Worm (Caenorhabditis elegans): ENCODE results near the gene nhx-6.

DNA sequence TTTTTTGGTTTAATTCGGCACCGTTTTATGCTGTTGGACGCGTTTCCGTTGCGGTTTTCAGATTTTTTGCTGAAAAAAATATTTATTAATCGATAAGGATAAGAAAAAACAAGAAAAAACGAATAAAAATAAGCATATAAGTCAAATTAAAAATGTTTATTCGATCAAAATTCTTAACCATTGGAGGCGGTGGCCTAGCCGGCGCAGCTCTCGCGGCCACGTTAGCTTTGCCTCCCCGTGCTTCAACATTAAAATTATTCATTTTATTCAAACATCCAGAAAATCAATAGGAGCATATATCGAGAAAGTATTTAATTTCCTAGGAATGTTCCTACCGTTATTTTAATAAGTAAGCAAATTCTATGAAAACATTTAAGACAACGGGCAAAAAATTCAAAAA is 7.7 kb upstream of the nhx-6 start, which contains the start of gene ZC204.14:
- TF ChIP-seq hmbx-1 (tag; optimal IDR thresholded peaks at IDR 0.05) (no peak), B0310.2 (tag; optimal IDR thresholded peaks at IDR 0.05) (no peak), tbx-11 (GFP tag; IDR thresholded peaks at IDR 0.05) (no peak), ama-1 (optimal IDR thresholded peaks at IDR 0.05) (no peak)
